Worm (Caenorhabditis elegans): ENCODE data around the gene chtb-2.

The chtb-2 gene

ce11 chrIII:6527902-6528301 is 44.9 kb downstream of the chtb-2 start, which contains the start of gene pqn-10:
pqn-10 (plus strand) TSS chrIII:6528202.
- TF ChIP-seq mes-2 (tag; optimal IDR thresholded peaks at IDR 0.05; ENCODE audit: poor library complexity, severe bottlenecking) (no peak), Y5F2A.4 (GFP tag; optimal IDR thresholded peaks at IDR 0.05) (no peak), pqm-1 (tag; optimal IDR thresholded peaks at IDR 0.05) (no peak), Y105C5A.15 (GFP tag; IDR thresholded peaks at IDR 0.05) (no peak), R02D3.7 (tag; optimal IDR thresholded peaks at IDR 0.05) (no peak), F37D6.2 (tag; optimal IDR thresholded peaks at IDR 0.05) (no peak), nhr-25 (tag; optimal IDR thresholded peaks at IDR 0.05; ENCODE audit: borderline replicate concordance, insufficient read depth) (no peak), dmd-9 (GFP tag; IDR thresholded peaks at IDR 0.05) (no peak), ceh-20 (GFP tag; IDR thresholded peaks at IDR 0.05) (no peak), ztf-11 (tag; optimal IDR thresholded peaks at IDR 0.05) (no peak), aly-2 (tag; optimal IDR thresholded peaks at IDR 0.05) (no peak), daf-12 (tag; optimal IDR thresholded peaks at IDR 0.05) (no peak), T26A8.4 (GFP tag; IDR thresholded peaks at IDR 0.05) (no peak)

- no peak for TF ChIP-seq lsy-2 (tag; optimal IDR thresholded peaks at IDR 0.05)
- no peak for TF ChIP-seq mxl-2 (GFP tag; conservative IDR thresholded peaks at IDR 0.05)
These were observed 48.1 kb downstream of the chtb-2 start, which contains the start of gene C09E7.11 for ce11 chrIII:6531099-6531498. C09E7.11 (plus strand) TSS chrIII:6531399.

DNA sequence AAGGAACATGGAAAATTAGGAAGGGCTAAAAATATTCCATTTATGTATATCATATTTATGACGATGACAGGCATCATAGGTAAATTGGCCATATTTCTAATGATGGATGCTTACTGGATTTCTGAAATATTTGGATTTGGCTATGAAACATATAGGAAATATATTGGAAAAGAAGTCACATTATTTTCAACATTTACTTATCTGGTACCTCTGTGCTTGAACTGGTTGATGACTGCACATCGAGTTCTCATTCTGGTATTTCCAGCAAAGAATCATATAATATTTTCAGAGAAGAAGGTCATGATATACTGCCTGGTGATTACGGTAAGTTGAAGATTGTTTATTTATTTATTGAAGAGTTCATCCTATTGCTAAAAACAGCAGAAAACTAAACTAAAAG is 49.6 kb downstream of the chtb-2 start, which contains the start of gene srxa-5:
Gene srxa-5 (plus strand): TSS at position 301 of the 400 bp plus-strand sequence.
- TF ChIP-seq Y105C5A.15 (GFP tag; IDR thresholded peaks at IDR 0.05) (no peak), daf-19 (GFP tag; conservative IDR thresholded peaks at IDR 0.05) (no peak), fos-1 (tag; optimal IDR thresholded peaks at IDR 0.05) (no peak), php-3 (GFP tag; IDR thresholded peaks at IDR 0.05) (no peak), egl-27 (tag; optimal IDR thresholded peaks at IDR 0.05) (no peak), lin-15B (tag; optimal IDR thresholded peaks at IDR 0.05) (no peak), hmg-1.1 (GFP tag; IDR thresholded peaks at IDR 0.05) (no peak), spr-1 (tag; optimal IDR thresholded peaks at IDR 0.05) (no peak), dmd-9 (GFP tag; IDR thresholded peaks at IDR 0.05) (no peak), tag-97 (GFP tag; IDR thresholded peaks at IDR 0.05) (no peak), ceh-20 (GFP tag; IDR thresholded peaks at IDR 0.05) (no peak), lin-1 (GFP tag; IDR thresholded peaks at IDR 0.05) (no peak)

ce11 chrIII:6536945-6537568 is 54.0 kb downstream of the chtb-2 start, which contains the start of gene C09E7.4:
C09E7.4 (minus strand) TSS chrIII:6536995.
- TF ChIP-seq egl-27 (tag; optimal IDR thresholded peaks at IDR 0.05) (no peak), unc-62 (GFP tag; optimal IDR thresholded peaks at IDR 0.05 in 1 of 2) (peak in 1 of 2 experiments; percentile 77), unc-62 (tag; optimal IDR thresholded peaks at IDR 0.05) (no peak), rbr-2 (tag; optimal IDR thresholded peaks at IDR 0.05) (peak; percentile 7), aha-1 (tag) (peak; percentile 96)
